Fruit fly (Drosophila melanogaster): ENCODE measurements around the gene Cyp28d1.

The Cyp28d1 gene

DNA sequence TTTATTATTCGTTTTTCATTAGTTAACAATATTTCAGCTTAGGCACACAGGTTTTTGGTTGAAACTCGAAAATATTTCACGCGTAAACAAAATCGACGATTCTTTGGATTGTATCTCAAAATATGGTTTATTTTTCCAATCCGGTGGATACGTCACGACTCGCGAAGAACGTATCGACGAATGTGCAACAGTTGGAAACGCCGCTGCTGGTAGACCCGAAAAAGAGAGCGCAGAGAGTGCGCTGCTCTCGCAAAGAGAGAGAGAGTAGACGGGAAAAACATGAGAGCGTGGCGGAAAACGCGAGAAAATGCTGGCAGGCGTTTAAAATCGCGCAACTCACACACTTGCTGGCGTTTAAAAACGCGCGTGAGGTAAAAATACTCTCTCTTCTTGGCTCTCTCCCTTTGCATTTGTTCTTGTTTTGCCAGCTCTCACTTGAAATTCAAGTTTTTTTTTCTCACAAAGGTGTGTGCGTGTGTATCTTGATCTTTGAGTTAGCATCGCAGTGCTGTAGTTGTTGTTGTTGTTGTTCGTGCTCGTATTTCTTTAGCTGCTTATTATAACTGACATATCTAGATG lies 27.0 kb downstream of the Cyp28d1 start (continued):
- TF ChIP-seq Nf-YB (GFP tag; optimal IDR thresholded peaks at IDR 0.05) (no peak), Hand (GFP tag; optimal IDR thresholded peaks at IDR 0.05) (no peak), CG11247 (GFP tag; IDR thresholded peaks at IDR 0.05) (no peak), gem (tag; optimal IDR thresholded peaks at IDR 0.05) (no peak), CG13287 (GFP tag; IDR thresholded peaks at IDR 0.05; ENCODE audit: partially characterized antibody) (peak; percentile 76), sim (GFP tag; IDR thresholded peaks at IDR 0.05) (peak; percentile 74), CG18764 (GFP tag; optimal IDR thresholded peaks at IDR 0.05) (no peak), CG3281 (GFP tag; optimal IDR thresholded peaks at IDR 0.05) (no peak), gsb (GFP tag; IDR thresholded peaks at IDR 0.05) (no peak), sob (GFP tag; IDR thresholded peaks at IDR 0.05) (peak; percentile 32; the same call in 1 of the 2 replicates), zf30C (GFP tag; optimal IDR thresholded peaks at IDR 0.05) (no peak), CG3847 (GFP tag; IDR thresholded peaks at IDR 0.05) (no peak), Fer2 (tag; optimal IDR thresholded peaks at IDR 0.05) (no peak), CG6689 (GFP tag; IDR thresholded peaks at IDR 0.05) (no peak), sens-2 (GFP tag; IDR thresholded peaks at IDR 0.05) (no peak), lab (GFP tag; optimal IDR thresholded peaks at IDR 0.05) (no peak), Dfd (GFP tag; optimal IDR thresholded peaks at IDR 0.05) (no peak), pros (GFP tag; optimal IDR thresholded peaks at IDR 0.05) (peak; percentile 94), CG15073 (GFP tag; optimal IDR thresholded peaks at IDR 0.05) (no peak), Med (GFP tag) (peak; percentile 62), otp (GFP tag; IDR thresholded peaks at IDR 0.05) (no peak), CG11723 (GFP tag; optimal IDR thresholded peaks at IDR 0.05) (peak; percentile 24), CG8290 (GFP tag; optimal IDR thresholded peaks at IDR 0.05) (no peak), CG8290 (tag; optimal IDR thresholded peaks at IDR 0.05) (peak in 1 of 2 experiments; percentile 46), CG13624 (GFP tag; optimal IDR thresholded peaks at IDR 0.05) (peak; percentile 20), CG17385 (GFP tag; optimal IDR thresholded peaks at IDR 0.05) (peak; percentile 59), pan (optimal IDR thresholded peaks at IDR 0.05) (no peak), pan (GFP tag; optimal IDR thresholded peaks at IDR 0.05 in 1 of 2, IDR thresholded peaks at IDR 0.05 in 1 of 2) (no peak), ac (GFP tag; optimal IDR thresholded peaks at IDR 0.05) (peak; percentile 42), Pdp1 (GFP tag; optimal IDR thresholded peaks at IDR 0.05) (peak in 1 of 2 experiments; percentile 18), Sox102F (GFP tag; optimal IDR thresholded peaks at IDR 0.05) (no peak), HHEX (GFP tag; optimal IDR thresholded peaks at IDR 0.05) (no peak), hb (GFP tag; IDR thresholded peaks at IDR 0.05; ENCODE audit: partially characterized antibody) (no peak), CG12659 (GFP tag; optimal IDR thresholded peaks at IDR 0.05) (no peak), Rfx (GFP tag; IDR thresholded peaks at IDR 0.05) (peak; percentile 14; the same call in 1 of the 2 replicates), CG18619 (GFP tag; optimal IDR thresholded peaks at IDR 0.05) (no peak), CG9876 (GFP tag; optimal IDR thresholded peaks at IDR 0.05) (no peak), dan (GFP tag; IDR thresholded peaks at IDR 0.05) (no peak), Elba2 (GFP tag; optimal IDR thresholded peaks at IDR 0.05) (no peak), CG18011 (GFP tag; optimal IDR thresholded peaks at IDR 0.05) (no peak), CG17802 (tag; optimal IDR thresholded peaks at IDR 0.05) (no peak), CG7987 (GFP tag; optimal IDR thresholded peaks at IDR 0.05) (no peak), peb (GFP tag; IDR thresholded peaks at IDR 0.05) (no peak), stwl (tag; optimal IDR thresholded peaks at IDR 0.05) (no peak), CG10462 (GFP tag; optimal IDR thresholded peaks at IDR 0.05) (no peak), CG14050 (GFP tag; IDR thresholded peaks at IDR 0.05) (no peak), CG7372 (GFP tag; IDR thresholded peaks at IDR 0.05) (no peak), CG31388 (GFP tag; optimal IDR thresholded peaks at IDR 0.05) (no peak), H2.0 (GFP tag; IDR thresholded peaks at IDR 0.05) (no peak), bowl (GFP tag; IDR thresholded peaks at IDR 0.05) (no peak; the same call in 1 of the 2 replicates), Poxn (GFP tag; IDR thresholded peaks at IDR 0.05) (no peak)

All from whole organism, embryonic.